Worm (Caenorhabditis elegans): Measurements from ENCODE around the gene sra-4.
A peak's percentile ranks its signal among the peaks of the same experiment; 100 is the strongest.

The sra-4 gene

ce11 chrII:9542785-9543184, at the start of gene sra-4:
Gene sra-4, minus strand, starts transcription at chrII:9542885.
- no peak for TF ChIP-seq cnd-1 (tag; optimal IDR thresholded peaks at IDR 0.05)
- TF ChIP-seq mls-2 (tag; optimal IDR thresholded peaks at IDR 0.05) = no peak
- TF ChIP-seq sptf-1 (tag; optimal IDR thresholded peaks at IDR 0.05) = no peak

ce11 chrII:9591071-9591470, 48.4 kb upstream of the sra-4 start, which contains the start of the genes E02H1.1 and tag-124:
Gene E02H1.1, minus strand, starts transcription at chrII:9591164.
Gene tag-124, plus strand, starts transcription at chrII:9591292.
- TF ChIP-seq nhr-76 (tag; optimal IDR thresholded peaks at IDR 0.05) (no peak), lin-32 (GFP tag; optimal IDR thresholded peaks at IDR 0.05) (no peak), nhr-237 (tag; optimal IDR thresholded peaks at IDR 0.05) (peak; percentile 37), ces-1 (GFP tag; optimal IDR thresholded peaks at IDR 0.05) (peak; percentile 16), lsy-2 (tag; optimal IDR thresholded peaks at IDR 0.05) (peak; percentile 25), mep-1 (tag; optimal IDR thresholded peaks at IDR 0.05) (peak; percentile 28)

DNA sequence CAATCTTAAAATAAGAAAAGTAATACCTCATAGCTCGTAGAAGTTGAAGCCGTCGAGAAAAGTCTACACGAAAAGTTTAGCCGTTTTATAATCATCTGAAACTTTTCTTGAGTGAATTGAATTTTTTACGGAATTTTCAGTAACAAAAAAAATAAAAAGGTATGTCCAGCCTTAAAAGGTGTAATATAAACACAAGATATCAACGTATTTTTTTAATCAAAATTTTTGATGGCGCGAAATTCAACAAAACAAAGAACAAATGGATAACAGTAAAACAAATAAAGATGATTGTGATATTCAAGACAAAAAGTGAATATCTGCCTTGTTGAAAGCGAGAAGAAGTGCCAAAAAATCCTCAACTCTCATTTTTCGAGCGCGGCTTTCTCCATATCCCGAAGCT, 47.0 kb upstream of the sra-4 start, which contains the start of gene eral-1:
TSS of gene eral-1 (minus strand) at position 101 of the 400 bp plus-strand sequence.
- TF ChIP-seq ceh-39 (tag; optimal IDR thresholded peaks at IDR 0.05) (no peak), drap-1 (GFP tag; optimal IDR thresholded peaks at IDR 0.05) (no peak), zip-8 (tag; optimal IDR thresholded peaks at IDR 0.05) (no peak), nhr-76 (tag; optimal IDR thresholded peaks at IDR 0.05) (no peak), pha-4 (tag; optimal IDR thresholded peaks at IDR 0.05) (no peak), ceh-43 (GFP tag; optimal IDR thresholded peaks at IDR 0.05) (no peak), nhr-12 (tag; optimal IDR thresholded peaks at IDR 0.05) (no peak), ces-1 (GFP tag; optimal IDR thresholded peaks at IDR 0.05) (no peak), elt-3 (tag; optimal IDR thresholded peaks at IDR 0.05) (no peak), mls-2 (tag; optimal IDR thresholded peaks at IDR 0.05) (no peak), sptf-1 (tag; optimal IDR thresholded peaks at IDR 0.05) (no peak), bed-3 (GFP tag; optimal IDR thresholded peaks at IDR 0.05) (no peak)

DNA sequence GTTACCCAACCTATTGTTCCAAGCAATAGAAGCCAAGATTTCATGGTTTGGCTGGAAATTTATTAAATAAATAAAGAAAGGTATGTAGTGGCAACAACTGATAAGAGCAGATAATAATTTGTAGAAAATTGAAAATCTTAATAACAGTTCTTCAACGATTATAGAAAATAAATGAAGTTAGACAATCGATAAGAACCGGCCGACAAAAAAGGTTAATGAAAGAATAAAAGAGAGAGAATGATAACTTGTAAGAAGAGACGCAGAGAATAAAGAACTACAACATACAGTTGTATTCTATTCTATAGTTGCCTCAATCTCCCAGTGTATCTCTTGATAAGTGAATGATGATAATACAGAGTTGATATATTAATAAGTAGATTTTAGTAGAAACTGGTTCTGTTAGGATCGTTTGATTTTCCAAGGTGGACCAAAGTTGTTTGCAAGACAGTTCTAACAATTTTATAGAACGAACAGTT, 44.1 kb upstream of the sra-4 start, which contains the start of gene ugt-58:
TSS of gene ugt-58 (minus strand) at position 51 of the 476 bp plus-strand sequence.
- TF ChIP-seq snpc-4 (tag; optimal IDR thresholded peaks at IDR 0.05) (no peak), nhr-76 (tag; optimal IDR thresholded peaks at IDR 0.05) (no peak), lsy-2 (tag; optimal IDR thresholded peaks at IDR 0.05) (no peak), unc-120 (tag; optimal IDR thresholded peaks at IDR 0.05; ENCODE audit: poor library complexity, severe bottlenecking) (no peak), lin-32 (GFP tag; optimal IDR thresholded peaks at IDR 0.05) (no peak), pha-4 (tag; optimal IDR thresholded peaks at IDR 0.05) (no peak), ces-1 (GFP tag; optimal IDR thresholded peaks at IDR 0.05) (no peak), nhr-28 (tag; optimal IDR thresholded peaks at IDR 0.05) (peak; percentile 52), mab-5 (tag; optimal IDR thresholded peaks at IDR 0.05) (no peak)

DNA sequence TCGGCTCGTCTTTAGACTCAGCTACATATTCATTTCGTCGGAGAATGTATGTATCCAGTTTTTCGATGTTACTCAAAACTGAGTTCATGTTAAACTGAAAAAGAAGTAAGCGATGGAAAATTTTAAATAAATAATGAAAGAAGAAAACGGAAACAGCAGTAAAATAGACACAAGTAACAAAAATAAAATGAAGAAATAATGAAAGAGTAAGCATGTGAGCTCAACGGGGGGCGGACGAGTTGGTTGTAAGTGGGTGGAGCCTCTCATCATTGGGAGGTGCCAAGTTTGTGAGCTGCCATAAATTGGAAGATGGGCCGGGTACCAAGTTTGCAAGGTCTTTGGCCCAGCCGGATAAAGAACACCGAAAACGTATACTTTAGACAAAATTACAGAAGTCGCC, 40.8 kb upstream of the sra-4 start, which contains the start of gene wee-1.1:
TSS of gene wee-1.1 (minus strand) at position 101 of the 400 bp plus-strand sequence.
- TF ChIP-seq nhr-2 (tag; optimal IDR thresholded peaks at IDR 0.05) (no peak), ceh-39 (tag; optimal IDR thresholded peaks at IDR 0.05) (no peak), sptf-1 (tag; optimal IDR thresholded peaks at IDR 0.05) (no peak), elt-3 (tag; optimal IDR thresholded peaks at IDR 0.05) (no peak), mep-1 (tag; optimal IDR thresholded peaks at IDR 0.05) (no peak), sem-2 (GFP tag; optimal IDR thresholded peaks at IDR 0.05) (no peak), M03D4.4 (tag; optimal IDR thresholded peaks at IDR 0.05) (no peak), unc-62 (GFP tag; optimal IDR thresholded peaks at IDR 0.05) (no peak), hlh-1 (tag; optimal IDR thresholded peaks at IDR 0.05) (no peak), nhr-28 (tag; optimal IDR thresholded peaks at IDR 0.05) (no peak), ceh-43 (GFP tag; optimal IDR thresholded peaks at IDR 0.05) (no peak), lin-13 (tag; optimal IDR thresholded peaks at IDR 0.05) (no peak), nhr-237 (tag; optimal IDR thresholded peaks at IDR 0.05) (no peak), unc-120 (tag; optimal IDR thresholded peaks at IDR 0.05; ENCODE audit: poor library complexity, severe bottlenecking) (no peak), tbx-8 (GFP tag; optimal IDR thresholded peaks at IDR 0.05) (no peak), bed-3 (GFP tag; optimal IDR thresholded peaks at IDR 0.05) (no peak), zip-8 (tag; optimal IDR thresholded peaks at IDR 0.05) (no peak), blmp-1 (tag; optimal IDR thresholded peaks at IDR 0.05) (no peak), pha-4 (tag; optimal IDR thresholded peaks at IDR 0.05) (no peak), cnd-1 (tag; optimal IDR thresholded peaks at IDR 0.05) (no peak)

DNA sequence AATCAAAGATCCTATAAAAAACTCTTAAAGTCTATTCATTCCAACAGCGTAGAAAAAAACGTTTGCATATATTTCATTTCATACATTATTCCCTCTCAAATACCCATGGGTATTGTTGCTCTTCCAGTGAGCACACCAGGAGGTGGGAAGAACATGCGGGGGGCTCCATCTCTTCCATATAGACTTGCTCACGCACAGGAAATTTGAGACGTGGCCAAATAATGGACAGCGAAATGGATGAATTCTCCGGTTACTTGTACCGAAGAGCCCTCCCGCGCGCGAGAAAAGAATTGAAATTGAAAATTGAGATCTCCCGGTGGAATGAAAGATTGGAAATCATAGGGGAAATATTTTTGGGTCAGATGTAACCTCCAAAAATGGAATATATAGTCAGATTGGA, 34.9 kb upstream of the sra-4 start:
- TF ChIP-seq nhr-28 (tag; optimal IDR thresholded peaks at IDR 0.05) = no peak
- TF ChIP-seq ztf-11 (tag; optimal IDR thresholded peaks at IDR 0.05) = no peak
- no peak for TF ChIP-seq sem-2 (GFP tag; optimal IDR thresholded peaks at IDR 0.05)
- no peak for TF ChIP-seq M03D4.4 (tag; optimal IDR thresholded peaks at IDR 0.05)
- TF ChIP-seq mep-1 (tag; optimal IDR thresholded peaks at IDR 0.05) = no peak
- TF ChIP-seq drap-1 (GFP tag; optimal IDR thresholded peaks at IDR 0.05) = no peak
- TF ChIP-seq pha-4 (tag; optimal IDR thresholded peaks at IDR 0.05) = no peak
- no peak for TF ChIP-seq ceh-39 (tag; optimal IDR thresholded peaks at IDR 0.05)

Data from whole organism, mixed stage, embryonic.